Worm (Caenorhabditis elegans): ENCODE results near the gene Y66C5A.1.

Y66C5A.1 gene

DNA sequence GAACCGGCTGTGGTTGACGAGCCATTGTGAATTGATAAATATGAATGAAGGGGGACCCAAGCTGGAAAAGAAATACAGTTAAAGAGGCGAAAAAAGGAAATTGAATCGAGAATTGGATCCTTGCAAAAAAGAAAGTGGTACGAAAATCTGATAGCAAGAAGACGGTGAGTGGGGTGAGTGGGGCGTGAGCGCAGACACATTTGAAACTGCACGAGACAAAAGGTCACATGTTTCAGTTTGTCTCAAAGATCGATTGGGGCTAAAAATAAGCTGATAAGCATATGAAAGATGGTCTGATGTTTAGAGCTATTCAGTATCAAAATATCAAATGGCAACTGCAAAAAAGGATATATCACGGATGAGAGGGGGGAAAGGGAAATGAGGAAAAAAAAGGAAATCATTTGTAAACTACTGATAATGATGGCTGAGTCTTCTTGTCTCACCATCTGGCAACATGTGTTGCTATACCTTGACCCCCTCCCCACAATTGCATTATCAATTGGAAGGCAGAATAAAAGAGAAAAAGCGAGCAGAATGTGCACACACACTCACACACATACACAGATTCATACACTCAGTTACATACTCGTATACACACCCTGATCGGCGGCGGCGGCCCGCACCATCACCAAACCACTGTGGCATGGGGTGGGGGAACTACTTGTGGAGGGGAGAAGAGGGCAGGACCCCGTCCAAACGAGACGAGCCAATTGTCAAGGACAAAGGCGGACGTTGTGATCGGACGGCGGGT lies 48.7 kb upstream of the Y66C5A.1 start, which contains the start of gene M163.1 (continued):
- no peak for TF ChIP-seq nhr-41 (GFP tag; IDR thresholded peaks at IDR 0.05)
- TF ChIP-seq nhr-111 (GFP tag; optimal IDR thresholded peaks at IDR 0.05) = no peak
- peak; percentile 95 for TF ChIP-seq aha-1 (tag)
- no peak for TF ChIP-seq nhr-48 (tag; optimal IDR thresholded peaks at IDR 0.05)
- TF ChIP-seq gei-8 (GFP tag; optimal IDR thresholded peaks at IDR 0.05) = no peak
- TF ChIP-seq pqm-1 (tag; optimal IDR thresholded peaks at IDR 0.05) = peak; percentile 49
- no peak for TF ChIP-seq F10B5.3 (tag; optimal IDR thresholded peaks at IDR 0.05)
- TF ChIP-seq tra-1 (GFP tag; IDR thresholded peaks at IDR 0.05) = 0 out of 2 replicates have a peak, but pooled peaks have one; percentile 28
- TF ChIP-seq D1046.2 (GFP tag; IDR thresholded peaks at IDR 0.05) = no peak
- TF ChIP-seq snpc-4 (tag; optimal IDR thresholded peaks at IDR 0.05) = no peak
- TF ChIP-seq nhr-11 (tag; optimal IDR thresholded peaks at IDR 0.05) = no peak
- no peak for TF ChIP-seq madf-9 (GFP tag; conservative IDR thresholded peaks at IDR 0.05)
- peak; percentile 37 for TF ChIP-seq nhr-28 (tag; optimal IDR thresholded peaks at IDR 0.05)
- no peak for TF ChIP-seq dmd-9 (GFP tag; IDR thresholded peaks at IDR 0.05)
- peak; percentile 56 for TF ChIP-seq dmd-6 (GFP tag; IDR thresholded peaks at IDR 0.05)
- no peak for TF ChIP-seq nhr-25 (tag; optimal IDR thresholded peaks at IDR 0.05; ENCODE audit: borderline replicate concordance, insufficient read depth)
- TF ChIP-seq nhr-10 (tag; optimal IDR thresholded peaks at IDR 0.05) = no peak
- no peak for TF ChIP-seq Y5F2A.4 (GFP tag; optimal IDR thresholded peaks at IDR 0.05)
- no peak for TF ChIP-seq ZK546.5 (tag; optimal IDR thresholded peaks at IDR 0.05)
- TF ChIP-seq mep-1 (tag; optimal IDR thresholded peaks at IDR 0.05) = no peak
- no peak for TF ChIP-seq ama-1 (optimal IDR thresholded peaks at IDR 0.05)
- TF ChIP-seq cey-2 (tag; optimal IDR thresholded peaks at IDR 0.05; ENCODE audit: borderline replicate concordance, insufficient read depth) = no peak
- no peak for TF ChIP-seq egl-27 (tag; optimal IDR thresholded peaks at IDR 0.05)
- 0 out of 2 replicates have a peak, but pooled peaks have one; percentile 18 for TF ChIP-seq lin-38 (GFP tag; IDR thresholded peaks at IDR 0.05)
- TF ChIP-seq skn-1 (tag; optimal IDR thresholded peaks at IDR 0.05) = no peak
- no peak for TF ChIP-seq lin-13 (GFP tag; optimal IDR thresholded peaks at IDR 0.05)
- TF ChIP-seq aly-2 (tag; optimal IDR thresholded peaks at IDR 0.05) = no peak
- no peak for TF ChIP-seq dpl-1 (GFP tag; optimal IDR thresholded peaks at IDR 0.05)
- no peak for TF ChIP-seq lsy-2 (tag; optimal IDR thresholded peaks at IDR 0.05)
- 0 out of 2 replicates have a peak, but pooled peaks have one; percentile 11 for TF ChIP-seq mdt-29 (GFP tag; IDR thresholded peaks at IDR 0.05)
- no peak for TF ChIP-seq madf-5 (GFP tag; IDR thresholded peaks at IDR 0.05)
- TF ChIP-seq mes-2 (tag; optimal IDR thresholded peaks at IDR 0.05; ENCODE audit: poor library complexity, severe bottlenecking) = peak; percentile 1
- 0 out of 2 replicates have a peak, but pooled peaks have one; percentile 48 for TF ChIP-seq F44E2.7 (GFP tag; IDR thresholded peaks at IDR 0.05)
- no peak for TF ChIP-seq lin-39 (tag; optimal IDR thresholded peaks at IDR 0.05)
- TF ChIP-seq pha-4 (GFP tag; IDR thresholded peaks at IDR 0.05) = no peak
- no peak for TF ChIP-seq pha-4 (tag; optimal IDR thresholded peaks at IDR 0.05)
- TF ChIP-seq daf-12 (tag; optimal IDR thresholded peaks at IDR 0.05) = no peak
- TF ChIP-seq hlh-30 (tag; optimal IDR thresholded peaks at IDR 0.05; ENCODE audit: insufficient read depth) = peak; percentile 76
- TF ChIP-seq egl-43 (GFP tag; IDR thresholded peaks at IDR 0.05) = 0 out of 2 replicates have a peak, but pooled peaks have one; percentile 11
- no peak for TF ChIP-seq arid-1 (GFP tag; conservative IDR thresholded peaks at IDR 0.05)
- TF ChIP-seq spr-3 (GFP tag; optimal IDR thresholded peaks at IDR 0.05) = no peak
- no peak for TF ChIP-seq daf-19 (GFP tag; conservative IDR thresholded peaks at IDR 0.05)
- TF ChIP-seq daf-16 (GFP tag; optimal IDR thresholded peaks at IDR 0.05) = no peak
- peak; percentile 57 for TF ChIP-seq daf-16 (tag; optimal IDR thresholded peaks at IDR 0.05)
- TF ChIP-seq tag-97 (GFP tag; IDR thresholded peaks at IDR 0.05) = no peak
- TF ChIP-seq ceh-32 (tag; optimal IDR thresholded peaks at IDR 0.05; ENCODE audit: poor library complexity) = no peak
- no peak for TF ChIP-seq lin-1 (GFP tag; IDR thresholded peaks at IDR 0.05)

All from whole organism, L4 larva.